Worm (Caenorhabditis elegans): Measurements from ENCODE around the gene gasr-8.

DNA sequence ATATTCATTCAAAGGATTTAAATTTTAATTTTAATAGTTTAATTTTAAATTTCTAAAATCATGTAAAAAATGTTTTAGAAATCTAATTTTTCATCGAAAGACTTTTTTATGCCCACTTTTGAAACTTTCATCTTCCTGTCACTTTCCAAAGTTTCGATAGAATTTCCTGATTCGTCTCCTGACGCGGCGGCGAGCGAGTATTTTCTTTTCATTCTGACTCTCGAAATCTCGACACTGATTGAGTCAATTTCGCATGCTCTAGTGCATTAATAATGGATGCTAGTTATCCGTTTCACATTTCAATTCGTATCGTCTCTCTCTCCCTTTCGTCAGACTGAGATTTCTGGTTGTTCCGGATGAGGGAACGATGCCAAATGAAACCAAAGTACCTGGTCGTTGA is 40.1 kb upstream of the gasr-8 start:
- TF ChIP-seq ceh-36 (tag; optimal IDR thresholded peaks at IDR 0.05) (no peak), ama-1 (optimal IDR thresholded peaks at IDR 0.05) (no peak), pes-1 (GFP tag; IDR thresholded peaks at IDR 0.05) (no peak), F13C5.2 (tag; optimal IDR thresholded peaks at IDR 0.05) (no peak), hmbx-1 (tag; optimal IDR thresholded peaks at IDR 0.05) (no peak), B0310.2 (tag; optimal IDR thresholded peaks at IDR 0.05) (no peak)
